Worm (Caenorhabditis elegans): ENCODE measurements around the gene tag-294.

The tag-294 gene

ce11 chrX:5763904-5764303 is 712 bp upstream of the tag-294 start:
- TF ChIP-seq ceh-14 (tag; optimal IDR thresholded peaks at IDR 0.05) = peak; percentile 32
- peak; percentile 66 for TF ChIP-seq nfya-1 (tag; optimal IDR thresholded peaks at IDR 0.05)
- peak; percentile 48 for TF ChIP-seq C08G9.2 (tag; optimal IDR thresholded peaks at IDR 0.05)
- TF ChIP-seq mec-3 (tag; optimal IDR thresholded peaks at IDR 0.05; ENCODE audit: borderline replicate concordance) = peak; percentile 56
- peak; percentile 12 for TF ChIP-seq ceh-18 (tag; optimal IDR thresholded peaks at IDR 0.05)
- TF ChIP-seq ceh-2 (tag; optimal IDR thresholded peaks at IDR 0.05) = peak; percentile 24
- no peak for TF ChIP-seq lim-6 (tag; optimal IDR thresholded peaks at IDR 0.05)
- TF ChIP-seq unc-3 (GFP tag; conservative IDR thresholded peaks at IDR 0.05) = no peak
- TF ChIP-seq unc-3 (tag; optimal IDR thresholded peaks at IDR 0.05) = no peak
- peak; percentile 70 for TF ChIP-seq hlh-30 (tag; optimal IDR thresholded peaks at IDR 0.05; ENCODE audit: insufficient read depth)
- peak; percentile 7 for TF ChIP-seq ref-2 (tag; optimal IDR thresholded peaks at IDR 0.05)
- no peak for TF ChIP-seq rnt-1 (tag; optimal IDR thresholded peaks at IDR 0.05)
- TF ChIP-seq ceh-48 (tag; optimal IDR thresholded peaks at IDR 0.05) = no peak
- TF ChIP-seq ceh-9 (tag; optimal IDR thresholded peaks at IDR 0.05) = no peak
- peak; percentile 87 for TF ChIP-seq tbx-2 (tag; optimal IDR thresholded peaks at IDR 0.05)
- peak; percentile 53 for TF ChIP-seq ceh-34 (tag; optimal IDR thresholded peaks at IDR 0.05)
- TF ChIP-seq pax-1 (tag; optimal IDR thresholded peaks at IDR 0.05) = no peak
- no peak for TF ChIP-seq ahr-1 (tag; optimal IDR thresholded peaks at IDR 0.05)
- no peak for TF ChIP-seq T23F11.4 (GFP tag; optimal IDR thresholded peaks at IDR 0.05)
- TF ChIP-seq fkh-6 (tag; optimal IDR thresholded peaks at IDR 0.05) = peak; percentile 45
- peak; percentile 72 for TF ChIP-seq sdc-2 (tag; optimal IDR thresholded peaks at IDR 0.05)
- TF ChIP-seq tbx-7 (tag; optimal IDR thresholded peaks at IDR 0.05) = no peak
- peak; percentile 76 for TF ChIP-seq unc-55 (GFP tag; optimal IDR thresholded peaks at IDR 0.05)
- peak; percentile 27 for TF ChIP-seq elt-2 (tag; optimal IDR thresholded peaks at IDR 0.05)
- peak; percentile 28 for TF ChIP-seq ceh-31 (tag; optimal IDR thresholded peaks at IDR 0.05)
- peak; percentile 51 for TF ChIP-seq unc-42 (tag; optimal IDR thresholded peaks at IDR 0.05)
- no peak for TF ChIP-seq hlh-8 (tag; optimal IDR thresholded peaks at IDR 0.05)
- no peak for TF ChIP-seq ets-4 (tag; optimal IDR thresholded peaks at IDR 0.05)
- TF ChIP-seq ceh-19 (GFP tag; optimal IDR thresholded peaks at IDR 0.05) = no peak
- peak; percentile 48 for TF ChIP-seq syd-9 (tag; optimal IDR thresholded peaks at IDR 0.05)
- peak; percentile 20 for TF ChIP-seq dve-1 (tag; optimal IDR thresholded peaks at IDR 0.05)
- no peak for TF ChIP-seq sox-2 (GFP tag; IDR thresholded peaks at IDR 0.05)
- TF ChIP-seq ceh-24 (tag; optimal IDR thresholded peaks at IDR 0.05) = no peak
- no peak for TF ChIP-seq K09A11.1 (tag; optimal IDR thresholded peaks at IDR 0.05; ENCODE audit: insufficient read depth)
- TF ChIP-seq ceh-6 (GFP tag; optimal IDR thresholded peaks at IDR 0.05) = no peak
- TF ChIP-seq hlh-15 (tag; optimal IDR thresholded peaks at IDR 0.05) = no peak

DNA sequence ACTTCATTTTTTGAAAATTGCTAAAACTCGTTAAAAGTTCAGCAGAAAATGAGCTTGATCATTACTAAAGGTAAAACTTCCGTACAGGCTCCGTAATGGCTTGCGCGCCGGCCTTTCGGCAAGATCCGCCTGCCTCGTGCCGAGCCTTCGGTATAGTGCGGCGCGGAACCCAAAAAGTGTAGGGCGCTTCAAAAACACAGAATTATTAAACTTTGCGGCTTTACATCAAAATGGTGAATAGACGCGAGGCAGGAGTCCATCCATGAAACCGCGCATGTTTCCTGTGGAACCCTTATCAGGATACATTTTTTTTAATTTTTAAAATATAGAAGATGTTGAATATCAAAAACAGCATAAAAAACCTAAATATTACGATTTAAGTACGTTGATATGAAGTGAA is 10.1 kb downstream of the tag-294 start:
- TF ChIP-seq rnt-1 (tag; optimal IDR thresholded peaks at IDR 0.05) = no peak
- TF ChIP-seq unc-55 (GFP tag; optimal IDR thresholded peaks at IDR 0.05) = no peak
- no peak for TF ChIP-seq ceh-18 (tag; optimal IDR thresholded peaks at IDR 0.05)
- no peak for TF ChIP-seq fkh-6 (tag; optimal IDR thresholded peaks at IDR 0.05)
- TF ChIP-seq ama-1 (optimal IDR thresholded peaks at IDR 0.05) = no peak
- no peak for TF ChIP-seq madf-2 (tag; optimal IDR thresholded peaks at IDR 0.05)
- TF ChIP-seq sdc-2 (tag; optimal IDR thresholded peaks at IDR 0.05) = no peak
- TF ChIP-seq nfya-1 (tag; optimal IDR thresholded peaks at IDR 0.05) = no peak
- TF ChIP-seq ref-2 (tag; optimal IDR thresholded peaks at IDR 0.05) = no peak
- no peak for TF ChIP-seq ceh-9 (tag; optimal IDR thresholded peaks at IDR 0.05)
- no peak for TF ChIP-seq npax-4 (tag; optimal IDR thresholded peaks at IDR 0.05)

- no peak for TF ChIP-seq unc-86 (tag; optimal IDR thresholded peaks at IDR 0.05)
- peak; percentile 43 for TF ChIP-seq unc-55 (GFP tag; optimal IDR thresholded peaks at IDR 0.05)
Observed at ce11 chrX:5746665-5747064, 16.5 kb downstream of the tag-294 start.
